Worm (Caenorhabditis elegans) whole organism, late embryonic: ENCODE data around the gene dct-12.
"Not testable (repeated sequence)": the region's sequence is repeated elsewhere in the genome, so short reads cannot be mapped to it uniquely, and the experiment has no call there.

Experiments used
- C08G9.2 ChIP-seq: sonication (generic microtip); optimal IDR thresholded peaks from 2 replicates; lab custom pipeline; 2016; ENCODE audit warnings: mild to moderate bottlenecking, missing genetic modification characterization, moderate library complexity, missing compliant biosample characterization
- C38D4.7 ChIP-seq: fragments of 200-800 bp; sonication (Bioruptor generic); optimal IDR thresholded peaks from 2 replicates; lab custom pipeline; 2018; ENCODE audit warnings: mild to moderate bottlenecking, missing genetic modification characterization, moderate library complexity, missing compliant biosample characterization
- F13H6.1 ChIP-seq: sonication (generic microtip); optimal IDR thresholded peaks from 2 replicates; lab custom pipeline; 2016; ENCODE audit warnings: missing genetic modification characterization, missing compliant biosample characterization
- T23F11.4 ChIP-seq: fragments of 200-800 bp; sonication (Bioruptor generic); optimal IDR thresholded peaks from 2 replicates; lab custom pipeline; 2018; ENCODE audit warnings: mild to moderate bottlenecking, missing genetic modification characterization, missing compliant biosample characterization
- Y22D7AL.16 ChIP-seq: sonication (generic microtip); optimal IDR thresholded peaks from 2 replicates; lab custom pipeline; 2016; ENCODE audit warnings: missing genetic modification characterization, missing compliant biosample characterization
- ceh-14 ChIP-seq: sonication (generic microtip); optimal IDR thresholded peaks from 2 replicates; lab custom pipeline; 2016; ENCODE audit warnings: missing genotype, missing genetic modification characterization, missing compliant biosample characterization
- ceh-2 ChIP-seq: sonication (generic microtip); optimal IDR thresholded peaks from 2 replicates; lab custom pipeline; 2016; ENCODE audit warnings: missing genotype, missing genetic modification characterization, missing compliant biosample characterization
- ceh-22 ChIP-seq: sonication (generic microtip); optimal IDR thresholded peaks from 2 replicates; lab custom pipeline; 2017; ENCODE audit warnings: missing biosample characterization, missing genetic modification characterization
- ceh-31 ChIP-seq: sonication (generic microtip); optimal IDR thresholded peaks from 2 replicates; lab custom pipeline; 2016; ENCODE audit warnings: missing genetic modification characterization, missing compliant biosample characterization
- ceh-45 ChIP-seq: fragments of 200-800 bp; sonication (Bioruptor generic); IDR thresholded peaks from 2 replicates; pipeline ENCODE4 v1.3.6; 2022; ENCODE audit warnings: missing genetic modification reagents, missing genetic modification characterization, missing compliant biosample characterization
- ceh-6 ChIP-seq: fragments of 200-800 bp; sonication (Bioruptor generic); optimal IDR thresholded peaks from 2 replicates; lab custom pipeline; 2018; ENCODE audit warnings: mild to moderate bottlenecking, missing genetic modification characterization, missing compliant biosample characterization
- ceh-9 ChIP-seq: sonication (generic microtip); optimal IDR thresholded peaks from 2 replicates; lab custom pipeline; 2016; ENCODE audit warnings: mild to moderate bottlenecking, missing genetic modification characterization, inconsistent platforms, missing compliant biosample characterization
- dve-1 ChIP-seq: sonication (generic microtip); optimal IDR thresholded peaks from 2 replicates; lab custom pipeline; 2017; ENCODE audit warnings: antibody characterized with exemption, mild to moderate bottlenecking, missing genetic modification characterization, missing compliant biosample characterization
- elt-2 ChIP-seq: sonication (generic microtip); optimal IDR thresholded peaks from 2 replicates; lab custom pipeline; 2016; ENCODE audit warnings: missing genetic modification reagents, missing genetic modification characterization, missing compliant biosample characterization
- eyg-1 ChIP-seq: sonication (generic microtip); optimal IDR thresholded peaks from 2 replicates; lab custom pipeline; 2016; ENCODE audit warnings: missing genotype, missing genetic modification characterization, missing compliant biosample characterization
- fkh-6 ChIP-seq: sonication (generic microtip); optimal IDR thresholded peaks from 2 replicates; lab custom pipeline; 2016; ENCODE audit warnings: missing genetic modification characterization, missing compliant biosample characterization
- hlh-30 ChIP-seq: sonication (generic microtip); optimal IDR thresholded peaks from 2 replicates; lab custom pipeline; 2017; ENCODE audit warnings: antibody characterized with exemption, missing genetic modification characterization, missing compliant biosample characterization; ENCODE audit not compliant: insufficient read depth
- hlh-6 ChIP-seq: sonication (generic microtip); optimal IDR thresholded peaks from 2 replicates; lab custom pipeline; 2016; ENCODE audit warnings: missing genotype, missing genetic modification characterization, missing compliant biosample characterization
- hlh-8 ChIP-seq: sonication (generic microtip); optimal IDR thresholded peaks from 2 replicates; lab custom pipeline; 2016; ENCODE audit warnings: missing genotype, missing genetic modification characterization, missing compliant biosample characterization
- lin-11 ChIP-seq: fragments of 200-800 bp; sonication (Bioruptor generic); optimal IDR thresholded peaks from 2 replicates; lab custom pipeline; 2018; ENCODE audit warnings: mild to moderate bottlenecking, missing genetic modification characterization, missing compliant biosample characterization
- mec-3 ChIP-seq: sonication (generic microtip); optimal IDR thresholded peaks from 2 replicates; lab custom pipeline; 2016; ENCODE audit warnings: borderline replicate concordance, missing genetic modification characterization, missing compliant biosample characterization
- nhr-11 ChIP-seq: fragments of 150-350 bp; optimal IDR thresholded peaks from 2 replicates; lab custom pipeline; 2014; ENCODE audit warnings: missing biosample characterization, missing genetic modification characterization
- nhr-232 ChIP-seq: sonication (generic microtip); optimal IDR thresholded peaks from 2 replicates; lab custom pipeline; 2016; ENCODE audit warnings: missing genetic modification characterization, missing compliant biosample characterization
- npax-4 ChIP-seq: sonication (generic microtip); optimal IDR thresholded peaks from 2 replicates; lab custom pipeline; 2016; ENCODE audit warnings: missing genetic modification characterization, missing compliant biosample characterization
- pat-9 ChIP-seq: fragments of 200-800 bp; sonication (Bioruptor generic); optimal IDR thresholded peaks from 2 replicates; lab custom pipeline; 2018; ENCODE audit warnings: mild to moderate bottlenecking, missing genetic modification characterization, moderate library complexity, missing compliant biosample characterization
- pax-1 ChIP-seq: fragments of 150-350 bp; optimal IDR thresholded peaks from 2 replicates; lab custom pipeline; 2014; ENCODE audit warnings: missing biosample characterization, missing genetic modification characterization
- pha-4 ChIP-seq: fragments of 150-350 bp; optimal IDR thresholded peaks from 2 replicates; lab custom pipeline; 2018; ENCODE audit warnings: missing biosample characterization, missing genetic modification reagents, missing genetic modification characterization
- pqm-1 ChIP-seq: sonication (generic microtip); optimal IDR thresholded peaks from 2 replicates; lab custom pipeline; 2016; ENCODE audit warnings: missing genetic modification characterization, missing compliant biosample characterization
- pros-1 ChIP-seq: fragments of 150-350 bp; optimal IDR thresholded peaks from 2 replicates; lab custom pipeline; 2014; ENCODE audit warnings: missing biosample characterization, missing genetic modification reagents, missing genetic modification characterization
- ref-2 ChIP-seq: sonication (generic microtip); optimal IDR thresholded peaks from 2 replicates; lab custom pipeline; 2016; ENCODE audit warnings: missing genetic modification characterization, missing compliant biosample characterization
- sdc-2 ChIP-seq: sonication (generic microtip); optimal IDR thresholded peaks from 2 replicates; lab custom pipeline; 2016; ENCODE audit warnings: missing genotype, missing genetic modification characterization, missing compliant biosample characterization
- sox-2 ChIP-seq: fragments of 200-800 bp; sonication (Bioruptor generic); IDR thresholded peaks from 2 replicates; pipeline ENCODE4 v1.3.6; 2022; ENCODE audit warnings: missing genetic modification reagents, missing genetic modification characterization, missing compliant biosample characterization
- syd-9 ChIP-seq: sonication (generic microtip); optimal IDR thresholded peaks from 2 replicates; lab custom pipeline; 2016; ENCODE audit warnings: mild to moderate bottlenecking, missing genetic modification characterization, moderate library complexity, missing compliant biosample characterization
- tbx-2 ChIP-seq: sonication (generic microtip); optimal IDR thresholded peaks from 2 replicates; lab custom pipeline; 2016; ENCODE audit warnings: missing genetic modification characterization, missing compliant biosample characterization
- unc-3 ChIP-seq, 2 experiments: fragments of 200-800 bp in 1 of 2; sonication (Bioruptor generic) in 1 of 2; sonication (generic microtip) in 1 of 2; conservative IDR thresholded peaks in 1 of 2; optimal IDR thresholded peaks in 1 of 2; 2 replicates each; pipeline versions ENCODE4 v1.3.6 to Lab custom; 2016 to 2022; ENCODE audit warnings: missing compliant biosample characterization in 2 of 2, missing genetic modification characterization in 2 of 2, missing genetic modification reagents in 1 of 2
- unc-55 ChIP-seq: sonication (generic microtip); optimal IDR thresholded peaks from 2 replicates; lab custom pipeline; 2017; ENCODE audit warnings: missing biosample characterization, missing genetic modification reagents, missing genetic modification characterization
- unc-86 ChIP-seq: sonication (generic microtip); optimal IDR thresholded peaks from 2 replicates; lab custom pipeline; 2016; ENCODE audit warnings: missing genetic modification characterization, missing compliant biosample characterization
- zip-5 ChIP-seq: sonication (generic microtip); optimal IDR thresholded peaks from 2 replicates; lab custom pipeline; 2016; ENCODE audit warnings: missing genetic modification characterization, missing compliant biosample characterization
- ztf-16 ChIP-seq: sonication (generic microtip); optimal IDR thresholded peaks from 2 replicates; lab custom pipeline; 2017; ENCODE audit warnings: missing genetic modification characterization, missing compliant biosample characterization

Gene dct-12

ce11 chrII:12444679-12445376, 12.6 kb upstream of the dct-12 start, which contains the start of the genes W05H5.1 and pitr-6:
Gene W05H5.1 (minus strand): TSS chrII:12444779.
Gene pitr-6 (plus strand): TSS chrII:12445326.
- TF ChIP-seq syd-9 (tag; lab: Kevin White, UChicago) (no peak), ceh-2 (no peak), npax-4 (no peak), pax-1 (tag; lab: Kevin White, UChicago) (no peak), pat-9 (no peak), tbx-2 (tag; lab: Kevin White, UChicago) (no peak), ref-2 (no peak)

ce11 chrII:12441164-12441563, 8.9 kb upstream of the dct-12 start, which contains the start of gene Y57A10C.10:
Gene Y57A10C.10 (minus strand): TSS chrII:12441264.
- not testable (repeated sequence) for TF ChIP-seq pros-1 (tag; lab: Kevin White, UChicago); nhr-232 (tag; lab: Kevin White, UChicago); unc-3 (GFP tag; conservative IDR thresholded peaks at IDR 0.05; lab: Robert Waterston, UW); unc-3 (tag; optimal IDR thresholded peaks at IDR 0.05; lab: Kevin White, UChicago)

- TF ChIP-seq ceh-14 (peak; percentile 39), sox-2 (no peak), fkh-6 (tag; lab: Kevin White, UChicago) (no peak), ceh-31 (tag; lab: Kevin White, UChicago) (no peak), ref-2 (no peak), nhr-11 (tag; lab: Kevin White, UChicago) (no peak), elt-2 (no peak), ceh-22 (tag; lab: Kevin White, UChicago) (no peak), Y22D7AL.16 (tag; lab: Kevin White, UChicago) (no peak)
Measured at ce11 chrII:12438441-12438840, 6.2 kb upstream of the dct-12 start, which contains the start of gene Y57A10C.9. Gene Y57A10C.9 (minus strand): TSS chrII:12438541.

- TF ChIP-seq dve-1 (peak; percentile 70), sdc-2 (tag; lab: Kevin White, UChicago) (no peak)
- TF ChIP-seq, all 69 proteins: peak for 1
Measured at ce11 chrII:12436717-12437116, 4.5 kb upstream of the dct-12 start.

ce11 chrII:12435202-12435872, 3.1 kb upstream of the dct-12 start:
- TF ChIP-seq C38D4.7: no peak
- no peak for TF ChIP-seq syd-9 (tag; lab: Kevin White, UChicago)
- no peak for TF ChIP-seq pat-9
- TF ChIP-seq pha-4: no peak
- TF ChIP-seq lin-11 (tag; lab: Kevin White, UChicago): no peak
- TF ChIP-seq unc-3 (GFP tag; conservative IDR thresholded peaks at IDR 0.05; lab: Robert Waterston, UW): no peak
- no peak for TF ChIP-seq unc-3 (tag; optimal IDR thresholded peaks at IDR 0.05; lab: Kevin White, UChicago)
- no peak for TF ChIP-seq pqm-1
- no peak for TF ChIP-seq hlh-8
- no peak for TF ChIP-seq unc-86 (tag; lab: Kevin White, UChicago)
- no peak for TF ChIP-seq hlh-30 (tag; lab: Kevin White, UChicago)
- no peak for TF ChIP-seq F13H6.1 (tag; lab: Kevin White, UChicago)

ce11 chrII:12429743-12430142, 2.5 kb downstream of the dct-12 start, which contains the start of gene Y57A10C.8:
Gene Y57A10C.8 (minus strand): TSS chrII:12429843.
- TF ChIP-seq unc-55 (GFP tag; lab: Kevin White, UChicago) (no peak), elt-2 (no peak), zip-5 (tag; lab: Kevin White, UChicago) (no peak), ceh-6 (GFP tag; lab: Kevin White, UChicago) (no peak), ztf-16 (tag; lab: Kevin White, UChicago) (no peak), T23F11.4 (GFP tag; lab: Kevin White, UChicago) (no peak), sox-2 (no peak), ceh-9 (tag; lab: Kevin White, UChicago) (no peak), ceh-14 (no peak), eyg-1 (tag; lab: Kevin White, UChicago) (no peak), ceh-45 (GFP tag; lab: Robert Waterston, UW) (no peak), mec-3 (tag; lab: Kevin White, UChicago) (no peak), hlh-6 (tag; lab: Kevin White, UChicago) (no peak), hlh-30 (tag; lab: Kevin White, UChicago) (no peak), dve-1 (no peak), C08G9.2 (tag; lab: Kevin White, UChicago) (no peak), fkh-6 (tag; lab: Kevin White, UChicago) (no peak)
